Worm (Caenorhabditis elegans): Measurements from ENCODE around the gene clec-184.
"Not testable (repeated sequence)": the region's sequence is repeated elsewhere in the genome, so short reads cannot be mapped to it uniquely, and the experiment has no call there.

clec-184 gene

ce11 chrIV:12468359-12468758 is 35.9 kb downstream of the clec-184 start, which contains the start of gene igdb-2:
TSS of gene igdb-2 (plus strand) at chrIV:12468659.
- TF ChIP-seq ceh-79 (tag; optimal IDR thresholded peaks at IDR 0.05) (no peak), snpc-1.3 (tag; optimal IDR thresholded peaks at IDR 0.05; ENCODE audit: insufficient read depth) (no peak), B0019.2 (GFP tag; conservative IDR thresholded peaks at IDR 0.05) (no peak), K12H6.12 (tag; optimal IDR thresholded peaks at IDR 0.05) (no peak), gei-17 (GFP tag; optimal IDR thresholded peaks at IDR 0.05) (no peak), unc-130 (GFP tag; optimal IDR thresholded peaks at IDR 0.05) (no peak), let-526 (GFP tag; IDR thresholded peaks at IDR 0.05) (no peak), F52B5.7 (tag; optimal IDR thresholded peaks at IDR 0.05) (no peak), hmg-20 (GFP tag; IDR thresholded peaks at IDR 0.05) (no peak), him-1 (tag; optimal IDR thresholded peaks at IDR 0.05) (no peak), pbrm-1 (GFP tag; IDR thresholded peaks at IDR 0.05) (no peak), F57A8.1 (GFP tag; optimal IDR thresholded peaks at IDR 0.05) (no peak), sdz-38 (tag; optimal IDR thresholded peaks at IDR 0.05) (no peak), lin-40 (tag; optimal IDR thresholded peaks at IDR 0.05) (no peak), unc-62 (GFP tag; optimal IDR thresholded peaks at IDR 0.05) (no peak)

ce11 chrIV:12476942-12477341 is 44.5 kb downstream of the clec-184 start, which contains the start of gene T04A11.1:
TSS of gene T04A11.1 (minus strand) at chrIV:12477042.
- TF ChIP-seq madf-6 (GFP tag; IDR thresholded peaks at IDR 0.05); unc-130 (GFP tag; optimal IDR thresholded peaks at IDR 0.05); dpl-1 (GFP tag; optimal IDR thresholded peaks at IDR 0.05): not testable (repeated sequence)

- TF ChIP-seq repo-1 (tag; optimal IDR thresholded peaks at IDR 0.05); bed-1 (GFP tag; IDR thresholded peaks at IDR 0.05); mcd-1 (GFP tag; IDR thresholded peaks at IDR 0.05): not testable (repeated sequence)
Measured at ce11 chrIV:12478711-12479110, 46.3 kb downstream of the clec-184 start, which contains the start of gene igdb-1. TSS of gene igdb-1 (plus strand) at chrIV:12479011.

- not testable (repeated sequence) for TF ChIP-seq T07F8.4 (tag; optimal IDR thresholded peaks at IDR 0.05); madf-10 (tag; optimal IDR thresholded peaks at IDR 0.05); aptf-3 (GFP tag; IDR thresholded peaks at IDR 0.05)
Measured at ce11 chrIV:12484479-12484878, 52.0 kb downstream of the clec-184 start, which contains the start of gene T04A11.4. TSS of gene T04A11.4 (minus strand) at chrIV:12484579.

Data from whole organism, young adult.